Worm (Caenorhabditis elegans) whole organism, mixed stage, embryonic: ENCODE results near the gene sdz-27.

Experiments used
- M03D4.4 ChIP-seq: sonication (generic microtip); optimal IDR thresholded peaks from 2 replicates; lab custom pipeline; 2017; ENCODE audit warnings: mild to moderate bottlenecking, missing genetic modification characterization, missing compliant biosample characterization
- bed-3 ChIP-seq: fragments of 200-800 bp; sonication (Bioruptor generic); optimal IDR thresholded peaks from 3 replicates; lab custom pipeline; 2018; ENCODE audit warnings: mild to moderate bottlenecking, missing genetic modification characterization, moderate library complexity, missing compliant biosample characterization
- blmp-1 ChIP-seq: fragments of 150-350 bp; optimal IDR thresholded peaks from 2 replicates; lab custom pipeline; 2014; ENCODE audit warnings: missing biosample characterization, missing genetic modification characterization
- ceh-39 ChIP-seq: fragments of 150-350 bp; optimal IDR thresholded peaks from 2 replicates; lab custom pipeline; 2014; ENCODE audit warnings: missing biosample characterization, missing genetic modification characterization
- ceh-43 ChIP-seq: fragments of 200-800 bp; sonication (Bioruptor generic); optimal IDR thresholded peaks from 2 replicates; lab custom pipeline; 2018; ENCODE audit warnings: mild to moderate bottlenecking, missing genetic modification characterization, moderate library complexity, missing compliant biosample characterization
- ceh-83 ChIP-seq: fragments of 200-800 bp; sonication (Bioruptor generic); optimal IDR thresholded peaks from 2 replicates; lab custom pipeline; 2018; ENCODE audit warnings: mild to moderate bottlenecking, missing genetic modification characterization, missing compliant biosample characterization
- ces-1 ChIP-seq: fragments of 150-350 bp; optimal IDR thresholded peaks from 2 replicates; lab custom pipeline; 2014; ENCODE audit warnings: missing biosample characterization, missing genetic modification reagents, missing genetic modification characterization
- cnd-1 ChIP-seq: fragments of 200-800 bp; sonication (Bioruptor generic); optimal IDR thresholded peaks from 2 replicates; lab custom pipeline; 2018; ENCODE audit warnings: mild to moderate bottlenecking, missing genetic modification characterization, missing compliant biosample characterization
- drap-1 ChIP-seq: fragments of 200-800 bp; sonication (Bioruptor generic); optimal IDR thresholded peaks from 3 replicates; lab custom pipeline; 2018; ENCODE audit warnings: mild to moderate bottlenecking, missing genetic modification characterization, missing compliant biosample characterization
- elt-3 ChIP-seq: fragments of 150-350 bp; optimal IDR thresholded peaks from 2 replicates; lab custom pipeline; 2014; ENCODE audit warnings: missing biosample characterization, missing genetic modification characterization
- flh-1 ChIP-seq: fragments of 200-800 bp; sonication (Bioruptor generic); optimal IDR thresholded peaks from 2 replicates; lab custom pipeline; 2018; ENCODE audit warnings: mild to moderate bottlenecking, missing genetic modification characterization, moderate library complexity, missing compliant biosample characterization
- ham-2 ChIP-seq: fragments of 200-800 bp; sonication (Bioruptor generic); optimal IDR thresholded peaks from 2 replicates; lab custom pipeline; 2018; ENCODE audit warnings: mild to moderate bottlenecking, missing genetic modification characterization, missing compliant biosample characterization
- lin-13 ChIP-seq: fragments of 150-350 bp; optimal IDR thresholded peaks from 2 replicates; lab custom pipeline; 2014; ENCODE audit warnings: missing biosample characterization, missing genetic modification characterization
- lin-32 ChIP-seq: fragments of 200-800 bp; sonication (Bioruptor generic); optimal IDR thresholded peaks from 2 replicates; lab custom pipeline; 2018; ENCODE audit warnings: mild to moderate bottlenecking, missing genetic modification characterization, missing compliant biosample characterization
- lsy-2 ChIP-seq: fragments of 150-350 bp; optimal IDR thresholded peaks from 2 replicates; lab custom pipeline; 2014; ENCODE audit warnings: missing biosample characterization, missing genetic modification characterization
- mep-1 ChIP-seq: fragments of 150-350 bp; optimal IDR thresholded peaks from 2 replicates; lab custom pipeline; 2017; ENCODE audit warnings: missing biosample characterization, missing genetic modification reagents, missing genetic modification characterization, inconsistent platforms
- mls-2 ChIP-seq: sonication (generic microtip); optimal IDR thresholded peaks from 2 replicates; lab custom pipeline; 2016; ENCODE audit warnings: mild to moderate bottlenecking, missing genetic modification characterization, moderate library complexity, missing compliant biosample characterization
- nhr-12 ChIP-seq: fragments of 150-350 bp; optimal IDR thresholded peaks from 2 replicates; lab custom pipeline; 2014; ENCODE audit warnings: missing biosample characterization, missing genetic modification characterization
- nhr-237 ChIP-seq: fragments of 150-350 bp; optimal IDR thresholded peaks from 2 replicates; lab custom pipeline; 2014; ENCODE audit warnings: missing biosample characterization, missing genetic modification characterization
- nhr-28 ChIP-seq: fragments of 150-350 bp; optimal IDR thresholded peaks from 2 replicates; lab custom pipeline; 2014; ENCODE audit warnings: missing biosample characterization, missing genetic modification characterization
- nhr-76 ChIP-seq: sonication (generic microtip); optimal IDR thresholded peaks from 2 replicates; lab custom pipeline; 2017; ENCODE audit warnings: missing biosample characterization, missing genetic modification characterization
- pha-4 ChIP-seq: fragments of 150-350 bp; optimal IDR thresholded peaks from 2 replicates; lab custom pipeline; 2018; ENCODE audit warnings: missing biosample characterization, missing genetic modification reagents, missing genetic modification characterization
- sem-2 ChIP-seq: fragments of 200-800 bp; sonication (Bioruptor generic); optimal IDR thresholded peaks from 2 replicates; lab custom pipeline; 2018; ENCODE audit warnings: mild to moderate bottlenecking, missing genetic modification characterization, missing compliant biosample characterization
- snpc-4 ChIP-seq: fragments of 150-350 bp; optimal IDR thresholded peaks from 2 replicates; lab custom pipeline; 2014; ENCODE audit warnings: missing biosample characterization, missing genetic modification characterization
- sptf-1 ChIP-seq: sonication (generic microtip); optimal IDR thresholded peaks from 2 replicates; lab custom pipeline; 2017; ENCODE audit warnings: mild to moderate bottlenecking, missing genetic modification characterization, moderate library complexity, missing compliant biosample characterization
- tbx-8 ChIP-seq: fragments of 200-800 bp; sonication (Bioruptor generic); optimal IDR thresholded peaks from 2 replicates; lab custom pipeline; 2018; ENCODE audit warnings: mild to moderate bottlenecking, missing genetic modification characterization, moderate library complexity, missing compliant biosample characterization
- unc-120 ChIP-seq: sonication (generic microtip); optimal IDR thresholded peaks from 2 replicates; lab custom pipeline; 2017; ENCODE audit warnings: missing genetic modification characterization, missing compliant biosample characterization; ENCODE audit not compliant: poor library complexity, severe bottlenecking
- unc-39 ChIP-seq: fragments of 150-350 bp; optimal IDR thresholded peaks from 2 replicates; lab custom pipeline; 2014; ENCODE audit warnings: missing biosample characterization, missing genetic modification characterization
- unc-62 ChIP-seq: fragments of 150-350 bp; optimal IDR thresholded peaks from 2 replicates; lab custom pipeline; 2014; ENCODE audit warnings: missing biosample characterization, missing genetic modification reagents, missing genetic modification characterization
- zip-8 ChIP-seq: fragments of 150-350 bp; optimal IDR thresholded peaks from 2 replicates; lab custom pipeline; 2014; ENCODE audit warnings: missing biosample characterization, missing genetic modification characterization
- ztf-11 ChIP-seq: fragments of 150-350 bp; optimal IDR thresholded peaks from 2 replicates; lab custom pipeline; 2014; ENCODE audit warnings: missing biosample characterization, missing genetic modification characterization

The sdz-27 gene

DNA sequence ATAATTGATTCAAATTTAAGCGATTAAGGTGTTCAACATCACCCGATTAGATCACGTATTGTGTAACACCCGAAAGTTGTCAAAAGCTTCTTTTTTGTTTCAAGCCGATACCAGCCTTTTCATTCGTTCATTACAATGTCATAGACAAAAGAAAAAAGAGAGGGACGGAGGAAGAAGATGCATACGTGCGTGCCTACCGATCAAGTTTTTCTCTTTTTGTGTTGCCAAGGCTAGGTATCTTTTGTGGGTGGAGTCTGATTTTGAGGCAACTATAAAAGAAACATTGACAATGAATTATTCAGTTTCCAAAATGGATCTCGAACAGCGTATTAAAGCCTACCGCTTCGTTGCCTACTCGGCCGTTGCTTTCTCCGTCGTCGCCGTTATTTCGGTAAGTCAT lies 38.4 kb downstream of the sdz-27 start, which contains the start of gene col-125:
col-125 (plus strand) TSS at position 301 of the 400 bp plus-strand sequence.
- no peak for TF ChIP-seq mls-2 (tag; lab: Kevin White, UChicago)
- no peak for TF ChIP-seq nhr-76 (tag; lab: Kevin White, UChicago)
- TF ChIP-seq lin-13 (tag; lab: Kevin White, UChicago), result no peak
- TF ChIP-seq M03D4.4 (tag; lab: Kevin White, UChicago), result no peak
- no peak for TF ChIP-seq unc-39 (tag; lab: Kevin White, UChicago)
- TF ChIP-seq zip-8, result no peak
- TF ChIP-seq tbx-8, result no peak
- no peak for TF ChIP-seq ceh-39 (tag; lab: Kevin White, UChicago)
- TF ChIP-seq drap-1 (GFP tag; lab: Kevin White, UChicago), result no peak
- TF ChIP-seq unc-62 (GFP tag; lab: Kevin White, UChicago), result no peak
- no peak for TF ChIP-seq flh-1 (GFP tag; lab: Kevin White, UChicago)
- no peak for TF ChIP-seq elt-3 (tag; lab: Kevin White, UChicago)
- TF ChIP-seq mep-1 (tag; lab: Kevin White, UChicago), result no peak
- no peak for TF ChIP-seq snpc-4
- no peak for TF ChIP-seq nhr-237 (tag; lab: Kevin White, UChicago)
- TF ChIP-seq ces-1 (GFP tag; lab: Kevin White, UChicago), result no peak

- TF ChIP-seq unc-62 (GFP tag; lab: Kevin White, UChicago), result no peak
- no peak for TF ChIP-seq blmp-1 (tag; lab: Kevin White, UChicago)
- no peak for TF ChIP-seq lin-13 (tag; lab: Kevin White, UChicago)
- TF ChIP-seq bed-3 (GFP tag; lab: Kevin White, UChicago), result no peak
- TF ChIP-seq drap-1 (GFP tag; lab: Kevin White, UChicago), result no peak
- TF ChIP-seq nhr-12 (tag; lab: Kevin White, UChicago), result no peak
- no peak for TF ChIP-seq flh-1 (GFP tag; lab: Kevin White, UChicago)
- no peak for TF ChIP-seq lin-32
- no peak for TF ChIP-seq zip-8
- no peak for TF ChIP-seq nhr-76 (tag; lab: Kevin White, UChicago)
- no peak for TF ChIP-seq unc-120 (tag; lab: Kevin White, UChicago)
- TF ChIP-seq lsy-2 (tag; lab: Kevin White, UChicago), result no peak
- no peak for TF ChIP-seq nhr-237 (tag; lab: Kevin White, UChicago)
- TF ChIP-seq nhr-28 (tag; lab: Kevin White, UChicago), result no peak
- no peak for TF ChIP-seq ham-2 (GFP tag; lab: Kevin White, UChicago)
- TF ChIP-seq pha-4 (tag; lab: Kevin White, UChicago), result no peak
- TF ChIP-seq ceh-83 (GFP tag; lab: Kevin White, UChicago), result no peak
- TF ChIP-seq M03D4.4 (tag; lab: Kevin White, UChicago), result no peak
- no peak for TF ChIP-seq ztf-11
- TF ChIP-seq cnd-1 (tag; lab: Kevin White, UChicago), result no peak
- TF ChIP-seq, all 35 proteins: peak for 0
Observed at ce11 chrIV:11226545-11226944, 39.7 kb downstream of the sdz-27 start.

- TF ChIP-seq unc-39 (tag; lab: Kevin White, UChicago) (no peak), sem-2 (GFP tag; lab: Kevin White, UChicago) (no peak)
Observed at ce11 chrIV:11229013-11229412, 42.2 kb downstream of the sdz-27 start.

DNA sequence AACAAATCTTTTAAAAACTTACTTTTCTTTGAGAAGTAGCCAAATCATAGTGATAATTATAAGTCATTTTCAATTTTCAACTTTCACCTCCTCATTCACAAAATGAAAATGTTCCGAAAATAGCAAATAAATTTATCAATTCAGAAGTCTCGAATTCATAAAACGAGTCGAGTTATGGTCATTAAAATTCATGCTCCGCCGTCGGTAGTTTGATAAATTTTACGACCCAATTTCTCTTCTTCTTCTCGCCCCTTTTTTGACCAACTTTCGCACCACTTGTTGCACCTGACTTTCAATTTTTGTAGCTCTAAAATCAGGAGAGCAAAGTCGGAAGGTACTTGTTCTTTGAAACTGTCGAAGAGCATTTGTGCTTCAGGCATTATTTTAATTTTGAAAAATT lies 43.2 kb downstream of the sdz-27 start, which contains the start of gene best-7:
best-7 (minus strand) TSS at position 239 of the 400 bp plus-strand sequence.
- TF ChIP-seq lin-13 (tag; lab: Kevin White, UChicago), result no peak
- no peak for TF ChIP-seq lin-32
- no peak for TF ChIP-seq sem-2 (GFP tag; lab: Kevin White, UChicago)
- TF ChIP-seq ceh-39 (tag; lab: Kevin White, UChicago), result no peak
- no peak for TF ChIP-seq tbx-8
- no peak for TF ChIP-seq cnd-1 (tag; lab: Kevin White, UChicago)
- TF ChIP-seq nhr-12 (tag; lab: Kevin White, UChicago), result no peak
- TF ChIP-seq mls-2 (tag; lab: Kevin White, UChicago), result no peak
- TF ChIP-seq snpc-4, result no peak
- no peak for TF ChIP-seq M03D4.4 (tag; lab: Kevin White, UChicago)
- no peak for TF ChIP-seq blmp-1 (tag; lab: Kevin White, UChicago)
- TF ChIP-seq flh-1 (GFP tag; lab: Kevin White, UChicago), result no peak
- TF ChIP-seq bed-3 (GFP tag; lab: Kevin White, UChicago), result no peak
- no peak for TF ChIP-seq unc-120 (tag; lab: Kevin White, UChicago)
- TF ChIP-seq ceh-43, result no peak
- no peak for TF ChIP-seq ham-2 (GFP tag; lab: Kevin White, UChicago)
- no peak for TF ChIP-seq sptf-1 (tag; lab: Kevin White, UChicago)
